Worm (Caenorhabditis elegans) whole organism, early embryonic: Measurements from ENCODE around the gene nlp-30.

Experiments
- aly-1 ChIP-seq: sonication (generic microtip); optimal IDR thresholded peaks from 2 replicates; lab custom pipeline; 2016; ENCODE audit warnings: missing genetic modification characterization, missing compliant biosample characterization
- ceh-36 ChIP-seq: sonication (generic microtip); optimal IDR thresholded peaks from 2 replicates; lab custom pipeline; 2016; ENCODE audit warnings: missing genetic modification characterization, inconsistent platforms, missing compliant biosample characterization

ce11 chrV:3963715-3964114, 18.1 kb upstream of the nlp-30 start, which contains the start of gene cyp-34A7:
- TF ChIP-seq aly-1 (tag; lab: Kevin White, UChicago): no peak
- TF ChIP-seq ceh-36: no peak
